Fruit fly (Drosophila melanogaster): ENCODE measurements around the gene CG34325.

dm6 chrX:16768770-16769169 lies 47.6 kb upstream of the CG34325 start:
- no peak for TF ChIP-seq gl (tag; optimal IDR thresholded peaks at IDR 0.05)
- no peak for TF ChIP-seq CG34367 (tag; optimal IDR thresholded peaks at IDR 0.05)
- TF ChIP-seq fd96Ca (GFP tag; IDR thresholded peaks at IDR 0.05): no peak
- TF ChIP-seq CG10348 (GFP tag; IDR thresholded peaks at IDR 0.05): no peak
- no peak for TF ChIP-seq CG12605 (GFP tag; IDR thresholded peaks at IDR 0.05)
- no peak for TF ChIP-seq EcR (GFP tag; optimal IDR thresholded peaks at IDR 0.05)
- no peak for TF ChIP-seq CG4496 (GFP tag; IDR thresholded peaks at IDR 0.05)
- no peak for TF ChIP-seq CG8301 (tag; optimal IDR thresholded peaks at IDR 0.05)
- no peak for TF ChIP-seq CG17806 (tag; optimal IDR thresholded peaks at IDR 0.05)
- TF ChIP-seq CG13204 (GFP tag; optimal IDR thresholded peaks at IDR 0.05): no peak
- no peak for TF ChIP-seq CG15710 (tag; optimal IDR thresholded peaks at IDR 0.05)
- no peak for TF ChIP-seq Ets98B (GFP tag; IDR thresholded peaks at IDR 0.05)
- no peak for TF ChIP-seq D1 (tag; optimal IDR thresholded peaks at IDR 0.05)
- TF ChIP-seq CG14655 (GFP tag; optimal IDR thresholded peaks at IDR 0.05): peak; percentile 27
